Worm (Caenorhabditis elegans) whole organism, mixed stage, embryonic: Measurements from ENCODE around the gene T06E8.2.

Source experiments
- drap-1 ChIP-seq: fragments of 200-800 bp; sonication (Bioruptor generic); optimal IDR thresholded peaks from 3 replicates; lab custom pipeline; 2018; ENCODE audit warnings: mild to moderate bottlenecking, missing genetic modification characterization, missing compliant biosample characterization
- elt-3 ChIP-seq: fragments of 150-350 bp; optimal IDR thresholded peaks from 2 replicates; lab custom pipeline; 2014; ENCODE audit warnings: missing biosample characterization, missing genetic modification characterization
- hlh-1 ChIP-seq: fragments of 150-350 bp; optimal IDR thresholded peaks from 2 replicates; lab custom pipeline; 2014; ENCODE audit warnings: missing biosample characterization, missing genetic modification reagents, missing genetic modification characterization
- lin-13 ChIP-seq: fragments of 150-350 bp; optimal IDR thresholded peaks from 2 replicates; lab custom pipeline; 2014; ENCODE audit warnings: missing biosample characterization, missing genetic modification characterization
- mep-1 ChIP-seq: fragments of 150-350 bp; optimal IDR thresholded peaks from 2 replicates; lab custom pipeline; 2017; ENCODE audit warnings: missing biosample characterization, missing genetic modification reagents, missing genetic modification characterization, inconsistent platforms
- nhr-2 ChIP-seq: fragments of 150-350 bp; optimal IDR thresholded peaks from 2 replicates; lab custom pipeline; 2014; ENCODE audit warnings: missing biosample characterization, missing genetic modification characterization
- unc-120 ChIP-seq: sonication (generic microtip); optimal IDR thresholded peaks from 2 replicates; lab custom pipeline; 2017; ENCODE audit warnings: missing genetic modification characterization, missing compliant biosample characterization; ENCODE audit not compliant: poor library complexity, severe bottlenecking
- unc-39 ChIP-seq: fragments of 150-350 bp; optimal IDR thresholded peaks from 2 replicates; lab custom pipeline; 2014; ENCODE audit warnings: missing biosample characterization, missing genetic modification characterization
- ztf-11 ChIP-seq: fragments of 150-350 bp; optimal IDR thresholded peaks from 2 replicates; lab custom pipeline; 2014; ENCODE audit warnings: missing biosample characterization, missing genetic modification characterization

DNA sequence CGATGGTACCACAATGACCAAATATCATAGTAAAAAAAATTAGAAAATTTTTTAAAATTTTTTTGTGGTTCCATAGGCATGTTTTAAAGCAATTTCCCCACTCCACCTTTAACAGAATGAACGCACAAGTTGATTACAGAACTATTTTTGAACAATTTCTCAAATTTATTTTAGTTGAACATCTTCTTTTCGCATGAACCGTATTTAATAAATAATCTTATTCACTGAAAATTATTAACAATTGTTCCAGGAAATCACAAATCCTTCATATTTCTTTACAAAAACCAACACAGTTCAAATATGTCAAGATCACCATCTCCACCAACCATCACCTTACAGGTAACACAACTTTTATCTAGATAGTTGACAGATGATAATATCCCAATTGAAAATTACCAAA, 24.6 kb downstream of the T06E8.2 start, which contains the start of gene lea-1:
- no peak for TF ChIP-seq lin-13
- TF ChIP-seq nhr-2: no peak
- TF ChIP-seq unc-120 (tag; lab: Kevin White, UChicago): no peak
- no peak for TF ChIP-seq unc-39 (tag; lab: Kevin White, UChicago)
- TF ChIP-seq elt-3 (tag; lab: Kevin White, UChicago): no peak
- TF ChIP-seq ztf-11 (tag; lab: Kevin White, UChicago): no peak
- TF ChIP-seq mep-1 (tag; lab: Kevin White, UChicago): no peak
- TF ChIP-seq drap-1 (GFP tag; lab: Kevin White, UChicago): no peak
- TF ChIP-seq hlh-1 (tag; lab: Kevin White, UChicago): no peak
